Fruit fly (Drosophila melanogaster): Measurements from ENCODE around the gene Tango5.

Tango5 gene

DNA sequence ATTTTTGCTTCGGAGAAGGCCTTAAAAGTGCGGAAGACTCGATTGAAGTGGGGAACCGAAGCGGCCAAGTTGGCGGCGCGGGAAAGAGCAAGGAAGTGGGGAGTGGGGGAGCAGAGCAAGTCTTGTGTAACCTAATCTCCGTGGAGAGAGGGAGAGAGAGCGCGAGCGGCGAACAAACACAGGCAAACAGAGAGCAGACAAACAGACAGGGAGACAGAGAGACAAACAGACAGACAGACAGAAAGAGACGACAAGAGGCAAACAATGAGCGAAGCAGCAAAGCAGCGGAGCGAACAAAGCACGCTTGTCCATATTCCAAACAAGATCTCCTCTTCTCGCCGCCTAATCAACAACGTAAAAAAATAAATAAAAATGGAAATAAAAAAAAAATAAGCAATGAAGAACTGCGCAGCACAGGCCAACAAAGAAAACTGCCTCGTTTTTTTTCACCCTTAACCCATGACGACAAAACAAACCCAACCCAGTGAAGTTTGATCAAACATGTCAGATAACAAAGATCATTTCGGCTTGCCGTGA is 25.3 kb downstream of the Tango5 start (continued):
- 0 out of 2 replicates have a peak, but pooled peaks have one; percentile 20 for TF ChIP-seq Gug (GFP tag; IDR thresholded peaks at IDR 0.05)
- TF ChIP-seq Sox14 (GFP tag; optimal IDR thresholded peaks at IDR 0.05) = peak; percentile 71
- TF ChIP-seq cyc (GFP tag; optimal IDR thresholded peaks at IDR 0.05) = no peak
- no peak for TF ChIP-seq Met (GFP tag; optimal IDR thresholded peaks at IDR 0.05)
- TF ChIP-seq CG7368 (GFP tag; optimal IDR thresholded peaks at IDR 0.05) = no peak
- TF ChIP-seq eg (GFP tag; IDR thresholded peaks at IDR 0.05) = peak; percentile 62; the same call in 1 of the 3 replicates
- TF ChIP-seq CG3032 (tag; optimal IDR thresholded peaks at IDR 0.05) = no peak
- TF ChIP-seq CG8119 (GFP tag; IDR thresholded peaks at IDR 0.05) = peak; percentile 49; the same call in 2 of the 3 replicates
- TF ChIP-seq CG32006 (GFP tag; optimal IDR thresholded peaks at IDR 0.05) = no peak
- peak; percentile 44; the same call in 2 of the 3 replicates for TF ChIP-seq CG6163 (GFP tag; IDR thresholded peaks at IDR 0.05)
- TF ChIP-seq fd59A (GFP tag; optimal IDR thresholded peaks at IDR 0.05) = no peak
- TF ChIP-seq pdm3 (GFP tag; optimal IDR thresholded peaks at IDR 0.05) = no peak
- TF ChIP-seq lz (GFP tag; optimal IDR thresholded peaks at IDR 0.05) = no peak
- TF ChIP-seq CG34406 (GFP tag; optimal IDR thresholded peaks at IDR 0.05) = no peak
- no peak for TF ChIP-seq Ets96B (tag; optimal IDR thresholded peaks at IDR 0.05)
- TF ChIP-seq net (GFP tag; optimal IDR thresholded peaks at IDR 0.05) = peak; percentile 20
- TF ChIP-seq topi (GFP tag; optimal IDR thresholded peaks at IDR 0.05) = no peak
- TF ChIP-seq CG31627 (GFP tag; optimal IDR thresholded peaks at IDR 0.05) = no peak
- TF ChIP-seq CG1621 (tag; optimal IDR thresholded peaks at IDR 0.05) = no peak
- no peak for TF ChIP-seq fd85E (GFP tag; optimal IDR thresholded peaks at IDR 0.05)
- TF ChIP-seq spab (GFP tag; optimal IDR thresholded peaks at IDR 0.05) = no peak
- no peak for TF ChIP-seq Eip93F (GFP tag; optimal IDR thresholded peaks at IDR 0.05)
- peak; percentile 52 to 68 for TF ChIP-seq ss (GFP tag; optimal IDR thresholded peaks at IDR 0.05)
- no peak for TF ChIP-seq Smox (GFP tag; optimal IDR thresholded peaks at IDR 0.05)
- TF ChIP-seq CG10631 (GFP tag; optimal IDR thresholded peaks at IDR 0.05) = no peak
- no peak for TF ChIP-seq CG6792 (GFP tag; optimal IDR thresholded peaks at IDR 0.05)
- peak; percentile 4 for TF ChIP-seq CG6854 (GFP tag; optimal IDR thresholded peaks at IDR 0.05)
- TF ChIP-seq OdsH (GFP tag; optimal IDR thresholded peaks at IDR 0.05) = no peak
- no peak for TF ChIP-seq Hr39 (GFP tag; optimal IDR thresholded peaks at IDR 0.05)
- peak; percentile 82 for TF ChIP-seq fkh (GFP tag; optimal IDR thresholded peaks at IDR 0.05)
- TF ChIP-seq CG8632 (GFP tag; optimal IDR thresholded peaks at IDR 0.05) = no peak
- no peak for TF ChIP-seq Blimp-1 (GFP tag; optimal IDR thresholded peaks at IDR 0.05)
- TF ChIP-seq Hr38 (GFP tag; optimal IDR thresholded peaks at IDR 0.05) = no peak
- TF ChIP-seq dac (GFP tag; optimal IDR thresholded peaks at IDR 0.05) = no peak
- TF ChIP-seq CG11294 (GFP tag; IDR thresholded peaks at IDR 0.05) = no peak
- no peak for TF ChIP-seq CG11762 (GFP tag; optimal IDR thresholded peaks at IDR 0.05; ENCODE audit: insufficient read depth)

DNA sequence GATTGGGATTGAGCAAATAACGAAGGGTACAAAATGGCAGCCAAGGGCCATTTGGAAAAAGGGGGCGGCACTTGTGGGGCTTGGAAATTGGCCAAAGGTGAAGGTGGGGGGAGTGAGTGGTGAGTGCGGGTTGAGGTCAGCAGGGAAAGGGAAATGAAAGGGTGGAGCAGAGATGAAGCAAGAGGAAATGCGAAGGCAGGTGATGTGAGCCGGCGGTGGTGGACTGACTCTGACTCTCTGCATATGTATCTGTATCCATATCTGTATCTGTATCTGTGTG is 26.1 kb downstream of the Tango5 start:
- TF ChIP-seq CG9139 (GFP tag; optimal IDR thresholded peaks at IDR 0.05) = no peak
- TF ChIP-seq Sox102F (GFP tag; optimal IDR thresholded peaks at IDR 0.05) = no peak
- no peak for TF ChIP-seq Sox15 (GFP tag; optimal IDR thresholded peaks at IDR 0.05)
- no peak for TF ChIP-seq vri (GFP tag; optimal IDR thresholded peaks at IDR 0.05)
- TF ChIP-seq Lpt (GFP tag; optimal IDR thresholded peaks at IDR 0.05) = no peak
- no peak for TF ChIP-seq CG10631 (GFP tag; optimal IDR thresholded peaks at IDR 0.05)
- no peak for TF ChIP-seq CG4318 (GFP tag; optimal IDR thresholded peaks at IDR 0.05)
- TF ChIP-seq Ets21C (GFP tag; optimal IDR thresholded peaks at IDR 0.05) = no peak
- no peak for TF ChIP-seq salr (GFP tag; optimal IDR thresholded peaks at IDR 0.05)
- no peak for TF ChIP-seq CG8119 (GFP tag; IDR thresholded peaks at IDR 0.05)
- no peak for TF ChIP-seq esn (GFP tag; optimal IDR thresholded peaks at IDR 0.05)
